Worm (Caenorhabditis elegans): Measurements from ENCODE around the gene B0393.5.
A peak's percentile ranks its signal among the peaks of the same experiment; 100 is the strongest.

DNA sequence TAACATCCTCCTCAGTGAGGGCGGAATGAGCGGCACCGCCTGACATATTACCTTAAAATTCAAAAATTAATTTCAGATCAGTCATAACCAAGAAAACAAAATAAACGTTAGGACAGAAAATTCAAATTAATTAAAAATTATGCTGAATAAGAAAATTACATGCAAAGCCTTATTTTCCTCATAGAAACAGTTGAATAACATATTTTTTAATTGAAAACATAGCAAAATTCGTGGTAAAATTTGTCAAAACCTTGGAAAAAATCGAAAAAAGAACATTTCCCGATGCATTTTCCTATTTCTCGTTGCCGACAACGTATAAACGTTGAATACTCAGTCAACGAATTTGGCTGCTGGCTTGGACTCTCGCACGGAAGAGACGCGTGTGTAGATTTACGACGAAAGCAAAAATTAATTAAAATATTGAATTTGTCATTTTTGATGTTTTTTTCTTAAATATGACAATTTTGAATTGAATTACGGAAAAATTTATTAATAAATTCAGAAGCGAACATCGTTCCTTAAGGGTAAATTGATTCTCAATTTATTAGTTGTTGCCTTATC lies 11.5 kb upstream of the B0393.5 start, which contains the start of the genes rps-0 and rbg-3:
- TF ChIP-seq ccch-3 (GFP tag; optimal IDR thresholded peaks at IDR 0.05) (no peak), lag-1 (GFP tag; IDR thresholded peaks at IDR 0.05) (no peak), ama-1 (optimal IDR thresholded peaks at IDR 0.05) (no peak), ama-1 (GFP tag; optimal IDR thresholded peaks at IDR 0.05) (no peak), F57A8.1 (GFP tag; optimal IDR thresholded peaks at IDR 0.05) (no peak), dox-1 (GFP tag; IDR thresholded peaks at IDR 0.05) (peak; percentile 87), hlh-26 (GFP tag; conservative IDR thresholded peaks at IDR 0.05) (no peak), ceh-79 (tag; optimal IDR thresholded peaks at IDR 0.05) (no peak), rec-8 (tag; optimal IDR thresholded peaks at IDR 0.05) (no peak)
